Fruit fly (Drosophila melanogaster) whole organism, wandering third instar larva: ENCODE results near the gene kay.

Source experiments
- Abd-B ChIP-seq: fragments of >200 bp; optimal IDR thresholded peaks from 2 replicates; lab custom pipeline; 2017; ENCODE audit warnings: missing biosample characterization, missing genetic modification characterization
- Dfd ChIP-seq: fragments of >200 bp; optimal IDR thresholded peaks from 2 replicates; lab custom pipeline; 2017; ENCODE audit warnings: missing biosample characterization, missing genetic modification characterization
- GATAd ChIP-seq: sonication (Bioruptor generic); optimal IDR thresholded peaks from 2 replicates; lab custom pipeline; 2016; ENCODE audit warnings: missing biosample characterization, missing genetic modification characterization
- Hr78 ChIP-seq: fragments of >200 bp; optimal IDR thresholded peaks from 2 replicates; lab custom pipeline; 2017; ENCODE audit warnings: missing biosample characterization, missing genetic modification characterization
- Hr83 ChIP-seq: fragments of 200-300 bp; sonication (Bioruptor generic); optimal IDR thresholded peaks from 2 replicates; lab custom pipeline; 2016; ENCODE audit warnings: missing biosample characterization, mild to moderate bottlenecking, missing genetic modification characterization, moderate library complexity; ENCODE audit not compliant: poor library complexity, severe bottlenecking
- Myc ChIP-seq: fragments of >200 bp; optimal IDR thresholded peaks from 2 replicates; lab custom pipeline; 2017
- N ChIP-seq: fragments of >200 bp; optimal IDR thresholded peaks from 2 replicates; lab custom pipeline; 2018; ENCODE audit warnings: missing biosample characterization, missing external identifiers, missing genetic modification characterization
- OdsH ChIP-seq: fragments of 200-800 bp; sonication (Bioruptor generic); optimal IDR thresholded peaks from 2 replicates; lab custom pipeline; 2016; ENCODE audit warnings: missing biosample characterization, mild to moderate bottlenecking, missing genetic modification characterization
- Rel ChIP-seq, 2 experiments: fragments of 200-800 bp; sonication (Bioruptor generic) in 1 of 2; optimal IDR thresholded peaks; 2 replicates in 1 of 2; 3 replicates in 1 of 2; lab custom pipeline; 2016 to 2019; ENCODE audit warnings: mild to moderate bottlenecking in 2 of 2, missing biosample characterization in 2 of 2, missing genetic modification characterization in 2 of 2, moderate library complexity in 1 of 2
- Vsx2 ChIP-seq: fragments of 200-300, 225-300 bp; sonication (Bioruptor generic); optimal IDR thresholded peaks from 2 replicates; lab custom pipeline; 2018; ENCODE audit warnings: missing biosample characterization, missing genetic modification characterization; ENCODE audit not compliant: partially characterized antibody
- fru ChIP-seq: fragments of 200-800 bp; sonication (Bioruptor generic); optimal IDR thresholded peaks from 3 replicates; lab custom pipeline; 2016; ENCODE audit warnings: missing biosample characterization, mild to moderate bottlenecking, missing genetic modification characterization
- pan ChIP-seq: fragments of >200 bp; optimal IDR thresholded peaks from 2 replicates; lab custom pipeline; 2017
- tai ChIP-seq: sonication (Bioruptor generic); optimal IDR thresholded peaks from 2 replicates; lab custom pipeline; 2016; ENCODE audit warnings: missing biosample characterization, missing genetic modification characterization
- woc ChIP-seq: sonication (Bioruptor generic); optimal IDR thresholded peaks from 2 replicates; lab custom pipeline; 2016; ENCODE audit warnings: missing biosample characterization, mild to moderate bottlenecking, missing genetic modification characterization

DNA sequence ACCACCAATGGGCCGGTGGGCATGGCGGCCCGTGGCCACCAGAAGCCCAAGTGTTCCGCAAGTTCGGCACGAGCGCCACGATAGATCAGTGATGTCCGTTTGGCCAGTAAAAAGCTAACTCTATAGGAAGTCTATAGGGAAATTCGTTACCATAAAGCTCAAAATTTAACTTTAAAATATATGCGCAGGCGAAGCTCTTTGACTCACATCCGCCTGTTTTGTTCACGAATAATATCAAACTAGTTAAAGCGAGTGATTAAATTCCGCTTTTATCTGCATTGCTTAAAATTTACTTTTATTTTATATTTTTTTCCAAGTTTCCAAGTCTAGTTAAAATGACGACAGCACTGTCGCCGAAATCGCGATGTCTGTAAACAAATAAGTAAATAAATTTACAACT, 8.1 kb upstream of the kay start:
- TF ChIP-seq Myc (lab: Kevin White, UChicago): peak; percentile 1
- no peak for TF ChIP-seq fru (GFP tag; lab: Kevin White, UChicago)
- TF ChIP-seq N (GFP tag; lab: Kevin White, UChicago): no peak
- TF ChIP-seq woc (GFP tag; lab: Kevin White, UChicago): peak; percentile 17
- no peak for TF ChIP-seq Abd-B (GFP tag; lab: Kevin White, UChicago)
- TF ChIP-seq pan (lab: Kevin White, UChicago): no peak
- no peak for TF ChIP-seq Hr78 (GFP tag; lab: Kevin White, UChicago)
- no peak for TF ChIP-seq OdsH (GFP tag; lab: Kevin White, UChicago)
- TF ChIP-seq Vsx2 (GFP tag; lab: Kevin White, UChicago): no peak
- no peak for TF ChIP-seq Hr83 (GFP tag; lab: Kevin White, UChicago)
- TF ChIP-seq GATAd (GFP tag; lab: Kevin White, UChicago): no peak
- TF ChIP-seq Dfd (GFP tag; lab: Kevin White, UChicago): no peak
- no peak for TF ChIP-seq tai (GFP tag; lab: Kevin White, UChicago)
- no peak for TF ChIP-seq Rel (GFP tag; optimal IDR thresholded peaks at IDR 0.05; lab: Kevin White, UChicago)
- TF ChIP-seq Rel (tag; optimal IDR thresholded peaks at IDR 0.05; lab: Kevin White, UChicago): no peak
